Worm (Caenorhabditis elegans) whole organism, mixed stage, embryonic: ENCODE results near the gene F20B6.5.

Experiments
- bed-3 ChIP-seq: fragments of 200-800 bp; sonication (Bioruptor generic); optimal IDR thresholded peaks from 3 replicates; lab custom pipeline; 2018; ENCODE audit warnings: mild to moderate bottlenecking, missing genetic modification characterization, moderate library complexity, missing compliant biosample characterization
- lin-32 ChIP-seq: fragments of 200-800 bp; sonication (Bioruptor generic); optimal IDR thresholded peaks from 2 replicates; lab custom pipeline; 2018; ENCODE audit warnings: mild to moderate bottlenecking, missing genetic modification characterization, missing compliant biosample characterization
- lsy-2 ChIP-seq: fragments of 150-350 bp; optimal IDR thresholded peaks from 2 replicates; lab custom pipeline; 2014; ENCODE audit warnings: missing biosample characterization, missing genetic modification characterization
- mep-1 ChIP-seq: fragments of 150-350 bp; optimal IDR thresholded peaks from 2 replicates; lab custom pipeline; 2017; ENCODE audit warnings: missing biosample characterization, missing genetic modification reagents, missing genetic modification characterization, inconsistent platforms
- zip-8 ChIP-seq: fragments of 150-350 bp; optimal IDR thresholded peaks from 2 replicates; lab custom pipeline; 2014; ENCODE audit warnings: missing biosample characterization, missing genetic modification characterization
- ztf-11 ChIP-seq: fragments of 150-350 bp; optimal IDR thresholded peaks from 2 replicates; lab custom pipeline; 2014; ENCODE audit warnings: missing biosample characterization, missing genetic modification characterization

DNA sequence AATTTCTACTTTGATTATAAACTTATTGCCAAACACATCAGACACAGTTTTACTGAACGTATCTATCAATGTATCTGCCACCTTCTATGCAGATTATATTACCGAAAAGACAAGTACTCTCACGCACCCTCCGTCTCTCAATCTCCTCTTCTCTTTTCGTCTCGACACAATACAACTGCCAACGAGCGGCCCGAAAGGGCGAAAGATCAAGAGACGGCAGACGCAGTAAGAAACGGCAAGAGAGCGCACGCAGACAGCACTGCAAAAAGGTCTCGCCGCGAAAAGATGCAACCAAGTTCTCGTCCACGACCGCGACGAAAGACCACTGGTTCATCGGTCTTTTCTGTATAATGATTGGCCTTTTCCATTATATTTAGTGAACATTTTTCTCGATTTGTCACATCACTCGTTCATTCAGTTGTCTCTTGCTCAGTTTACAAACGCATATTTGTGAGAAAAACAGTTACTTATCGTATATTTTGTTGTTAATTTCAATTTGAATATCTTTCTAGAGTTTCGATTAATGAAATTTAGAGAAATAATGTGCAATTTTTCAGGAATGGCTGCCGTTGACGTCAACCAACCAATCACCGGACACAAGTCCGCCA, 9.1 kb downstream of the F20B6.5 start, which contains the start of gene vha-12:
- peak; percentile 45 for TF ChIP-seq lsy-2 (tag; lab: Kevin White, UChicago)
- TF ChIP-seq ztf-11 (tag; lab: Kevin White, UChicago), result no peak
- TF ChIP-seq mep-1, result peak; percentile 87
- no peak for TF ChIP-seq bed-3 (GFP tag; lab: Kevin White, UChicago)
- no peak for TF ChIP-seq zip-8 (tag; lab: Kevin White, UChicago)
- TF ChIP-seq lin-32, result no peak
